Worm (Caenorhabditis elegans) whole organism, L3 larva: ENCODE measurements around the gene mgl-3.
"Not testable (repeated sequence)": the region's sequence is repeated elsewhere in the genome, so short reads cannot be mapped to it uniquely, and the experiment has no call there.

Experiments used
- R02D3.7 ChIP-seq: fragments of 150-350 bp; optimal IDR thresholded peaks from 2 replicates; lab custom pipeline; 2014; ENCODE audit warnings: missing biosample characterization, missing genetic modification characterization
- ZK546.5 ChIP-seq: sonication (generic microtip); optimal IDR thresholded peaks from 2 replicates; lab custom pipeline; 2017; ENCODE audit warnings: missing biosample characterization, missing genetic modification characterization
- aly-2 ChIP-seq: fragments of 150-350 bp; optimal IDR thresholded peaks from 2 replicates; lab custom pipeline; 2014; ENCODE audit warnings: missing biosample characterization, missing genetic modification characterization
- ama-1 ChIP-seq: fragments of 150-350 bp; optimal IDR thresholded peaks from 2 replicates; lab custom pipeline; 2018
- ceh-16 ChIP-seq: sonication (generic microtip); optimal IDR thresholded peaks from 2 replicates; lab custom pipeline; 2017; ENCODE audit warnings: missing biosample characterization, missing genetic modification characterization
- ceh-28 ChIP-seq: fragments of 150-350 bp; optimal IDR thresholded peaks from 2 replicates; lab custom pipeline; 2014; ENCODE audit warnings: missing biosample characterization, missing genetic modification reagents, missing genetic modification characterization
- ceh-82 ChIP-seq: fragments of 150-350 bp; optimal IDR thresholded peaks from 2 replicates; lab custom pipeline; 2014; ENCODE audit warnings: missing biosample characterization, missing genetic modification characterization
- ceh-9 ChIP-seq: sonication (generic microtip); optimal IDR thresholded peaks from 2 replicates; lab custom pipeline; 2018; ENCODE audit warnings: missing biosample characterization, missing genetic modification characterization
- daf-12 ChIP-seq: fragments of 150-350 bp; optimal IDR thresholded peaks from 2 replicates; lab custom pipeline; 2014; ENCODE audit warnings: missing biosample characterization, missing genetic modification reagents, missing genetic modification characterization
- egl-27 ChIP-seq: sonication (generic microtip); optimal IDR thresholded peaks from 4 replicates; lab custom pipeline; 2017; ENCODE audit warnings: missing biosample characterization, missing genetic modification reagents, missing genetic modification characterization
- egl-5 ChIP-seq: fragments of 150-350 bp; optimal IDR thresholded peaks from 2 replicates; lab custom pipeline; 2017; ENCODE audit warnings: missing biosample characterization, missing genetic modification reagents, missing genetic modification characterization, inconsistent platforms
- elt-1 ChIP-seq: fragments of 150-350 bp; optimal IDR thresholded peaks from 2 replicates; lab custom pipeline; 2014; ENCODE audit warnings: missing biosample characterization, missing genetic modification characterization
- elt-2 ChIP-seq: sonication (generic microtip); optimal IDR thresholded peaks from 2 replicates; lab custom pipeline; 2016; ENCODE audit warnings: missing genetic modification reagents, mild to moderate bottlenecking, missing genetic modification characterization, missing compliant biosample characterization
- eor-1 ChIP-seq, 2 experiments: fragments of 150-350 bp; optimal IDR thresholded peaks; 2 replicates each; lab custom pipeline; 2014 to 2018; ENCODE audit warnings: missing biosample characterization in 2 of 2, missing genetic modification characterization in 2 of 2
- fkh-10 ChIP-seq: sonication (generic microtip); optimal IDR thresholded peaks from 2 replicates; lab custom pipeline; 2017; ENCODE audit warnings: missing biosample characterization, missing genetic modification reagents, missing genetic modification characterization
- hmg-11 ChIP-seq: sonication (generic microtip); optimal IDR thresholded peaks from 2 replicates; lab custom pipeline; 2016; ENCODE audit warnings: missing genetic modification characterization, missing compliant biosample characterization
- jun-1 ChIP-seq: fragments of 150-350 bp; optimal IDR thresholded peaks from 2 replicates; lab custom pipeline; 2014; ENCODE audit warnings: missing biosample characterization, missing genetic modification reagents, missing genetic modification characterization
- lsy-12 ChIP-seq: sonication (generic microtip); optimal IDR thresholded peaks from 2 replicates; lab custom pipeline; 2016; ENCODE audit warnings: mild to moderate bottlenecking, missing genetic modification characterization, missing compliant biosample characterization
- nfya-1 ChIP-seq: sonication (generic microtip); optimal IDR thresholded peaks from 2 replicates; lab custom pipeline; 2017; ENCODE audit warnings: missing genetic modification characterization, mild to moderate bottlenecking, missing compliant biosample characterization, antibody characterized with exemption, moderate library complexity; ENCODE audit not compliant: insufficient read depth
- nhr-11 ChIP-seq: fragments of 150-350 bp; optimal IDR thresholded peaks from 2 replicates; lab custom pipeline; 2014; ENCODE audit warnings: missing biosample characterization, missing genetic modification characterization
- nhr-12 ChIP-seq: fragments of 150-350 bp; optimal IDR thresholded peaks from 2 replicates; lab custom pipeline; 2014; ENCODE audit warnings: missing biosample characterization, missing genetic modification characterization
- nhr-23 ChIP-seq: fragments of 150-350 bp; optimal IDR thresholded peaks from 2 replicates; lab custom pipeline; 2014; ENCODE audit warnings: missing biosample characterization, missing genetic modification reagents, missing genetic modification characterization
- nhr-237 ChIP-seq: fragments of 150-350 bp; optimal IDR thresholded peaks from 2 replicates; lab custom pipeline; 2014; ENCODE audit warnings: missing biosample characterization, missing genetic modification characterization
- nhr-43 ChIP-seq: sonication (generic microtip); optimal IDR thresholded peaks from 2 replicates; lab custom pipeline; 2016; ENCODE audit warnings: mild to moderate bottlenecking, missing genetic modification characterization, missing compliant biosample characterization; ENCODE audit not compliant: poor library complexity, severe bottlenecking
- nhr-67 ChIP-seq: fragments of 150-350 bp; optimal IDR thresholded peaks from 2 replicates; lab custom pipeline; 2014; ENCODE audit warnings: missing biosample characterization, missing genetic modification characterization
- nhr-76 ChIP-seq: fragments of 150-350 bp; sonication (generic microtip); optimal IDR thresholded peaks from 5 replicates; lab custom pipeline; 2014; ENCODE audit warnings: missing biosample characterization, missing genetic modification characterization
- nhr-77 ChIP-seq: fragments of 150-350 bp; optimal IDR thresholded peaks from 2 replicates; lab custom pipeline; 2014; ENCODE audit warnings: missing biosample characterization, missing genetic modification characterization
- pha-4 ChIP-seq: fragments of 150-350 bp; optimal IDR thresholded peaks from 2 replicates; lab custom pipeline; 2014; ENCODE audit warnings: missing biosample characterization, missing genetic modification reagents, missing genetic modification characterization
- pqm-1 ChIP-seq: fragments of 150-350 bp; optimal IDR thresholded peaks from 2 replicates; lab custom pipeline; 2017; ENCODE audit warnings: missing biosample characterization, missing genetic modification characterization, inconsistent platforms
- sea-2 ChIP-seq: fragments of 150-350 bp; sonication (generic microtip); optimal IDR thresholded peaks from 4 replicates; lab custom pipeline; 2014; ENCODE audit warnings: missing biosample characterization, missing genetic modification reagents, missing genetic modification characterization
- skn-1 ChIP-seq: fragments of 150-350 bp; optimal IDR thresholded peaks from 2 replicates; lab custom pipeline; 2014; ENCODE audit warnings: missing biosample characterization, missing genetic modification characterization
- tbx-2 ChIP-seq: sonication (generic microtip); optimal IDR thresholded peaks from 2 replicates; lab custom pipeline; 2016; ENCODE audit warnings: mild to moderate bottlenecking, missing genetic modification characterization, missing compliant biosample characterization
- unc-39 ChIP-seq: sonication (generic microtip); optimal IDR thresholded peaks from 4 replicates; lab custom pipeline; 2017; ENCODE audit warnings: missing biosample characterization, missing genetic modification characterization
- zag-1 ChIP-seq: fragments of 150-350 bp; optimal IDR thresholded peaks from 2 replicates; lab custom pipeline; 2014; ENCODE audit warnings: missing biosample characterization, missing genetic modification characterization
- ztf-11 ChIP-seq: fragments of 150-350 bp; optimal IDR thresholded peaks from 2 replicates; lab custom pipeline; 2014; ENCODE audit warnings: missing biosample characterization, missing genetic modification characterization
- ztf-4 ChIP-seq: fragments of 150-350 bp; optimal IDR thresholded peaks from 2 replicates; lab custom pipeline; 2014; ENCODE audit warnings: missing biosample characterization, missing genetic modification characterization

Gene mgl-3

ce11 chrIV:5479289-5479688, 40.5 kb downstream of the mgl-3 start, which contains the start of gene T11F8.1:
Gene T11F8.1 (plus strand): TSS chrIV:5479589.
- TF ChIP-seq nhr-12 (tag; lab: Kevin White, UChicago) (no peak), zag-1 (tag; lab: Kevin White, UChicago) (no peak), pha-4 (tag; lab: Kevin White, UChicago) (no peak), ceh-9 (tag; lab: Kevin White, UChicago) (no peak), ztf-11 (tag; lab: Kevin White, UChicago) (no peak), ceh-82 (no peak), lsy-12 (no peak), ceh-28 (tag; lab: Kevin White, UChicago) (no peak), egl-5 (tag; lab: Kevin White, UChicago) (no peak), ZK546.5 (tag; lab: Kevin White, UChicago) (no peak), egl-27 (no peak), daf-12 (tag; lab: Kevin White, UChicago) (no peak), nhr-237 (tag; lab: Kevin White, UChicago) (no peak), tbx-2 (tag; lab: Kevin White, UChicago) (no peak), ceh-16 (tag; lab: Kevin White, UChicago) (no peak), elt-2 (no peak), elt-1 (tag; lab: Kevin White, UChicago) (no peak), ztf-4 (no peak), aly-2 (tag; lab: Kevin White, UChicago) (no peak)

DNA sequence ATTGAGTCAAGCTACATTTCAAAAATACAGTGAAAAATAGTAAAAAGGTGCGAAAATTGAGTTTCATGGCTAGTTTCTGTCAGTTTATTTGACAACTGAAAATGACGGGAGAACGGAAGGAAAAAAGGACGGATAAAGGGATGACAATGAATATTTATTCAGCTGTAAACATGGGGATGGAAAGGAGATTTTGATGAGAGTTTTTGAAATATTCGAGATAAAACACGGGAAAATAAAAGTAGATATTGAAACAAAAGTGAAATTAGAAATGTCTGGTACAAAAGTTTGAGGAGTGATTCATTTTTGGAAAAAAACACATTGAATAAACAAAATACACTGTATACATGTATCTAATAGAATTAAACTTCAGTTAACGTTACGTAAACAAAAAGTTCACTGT, 43.4 kb downstream of the mgl-3 start, which contains the start of gene T11F8.12:
T11F8.12 (minus strand) TSS at position 101 of the 400 bp plus-strand sequence.
- no peak for TF ChIP-seq unc-39 (tag; lab: Kevin White, UChicago)
- no peak for TF ChIP-seq pqm-1 (tag; lab: Kevin White, UChicago)
- TF ChIP-seq sea-2, result no peak
- no peak for TF ChIP-seq pha-4 (tag; lab: Kevin White, UChicago)
- no peak for TF ChIP-seq ceh-16 (tag; lab: Kevin White, UChicago)
- no peak for TF ChIP-seq nhr-23 (tag; lab: Kevin White, UChicago)
- no peak for TF ChIP-seq ztf-11 (tag; lab: Kevin White, UChicago)
- TF ChIP-seq aly-2 (tag; lab: Kevin White, UChicago), result no peak
- no peak for TF ChIP-seq nfya-1 (tag; lab: Kevin White, UChicago)
- TF ChIP-seq daf-12 (tag; lab: Kevin White, UChicago), result no peak
- no peak for TF ChIP-seq ama-1 (lab: Kevin White, UChicago)
- TF ChIP-seq nhr-67 (tag; lab: Kevin White, UChicago), result no peak
- TF ChIP-seq nhr-76, result no peak
- no peak for TF ChIP-seq fkh-10 (GFP tag; lab: Kevin White, UChicago)
- no peak for TF ChIP-seq hmg-11 (tag; lab: Kevin White, UChicago)
- no peak for TF ChIP-seq nhr-77 (tag; lab: Kevin White, UChicago)
- no peak for TF ChIP-seq R02D3.7 (tag; lab: Kevin White, UChicago)
- TF ChIP-seq nhr-12 (tag; lab: Kevin White, UChicago), result no peak
- TF ChIP-seq skn-1 (tag; lab: Kevin White, UChicago), result no peak
- TF ChIP-seq ZK546.5 (tag; lab: Kevin White, UChicago), result no peak

DNA sequence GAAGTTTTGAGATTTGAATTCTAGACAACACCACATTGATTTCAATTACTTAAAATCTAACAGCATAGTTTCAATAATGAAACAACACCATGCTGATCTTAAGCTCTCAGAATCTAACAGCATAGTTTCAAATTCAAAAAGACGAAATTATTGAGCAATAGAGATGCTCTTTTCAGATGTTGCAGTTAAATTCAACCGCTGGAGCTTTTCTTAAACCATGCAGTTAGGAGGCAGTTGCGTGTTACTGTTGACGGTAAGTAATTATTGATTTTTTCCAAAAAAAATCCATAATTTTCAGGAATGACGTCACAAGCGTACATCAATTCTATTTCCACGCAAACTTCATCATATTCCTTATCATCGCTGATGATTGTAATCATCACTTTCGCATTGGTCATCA, 43.9 kb downstream of the mgl-3 start, which contains the start of gene T11F8.5:
T11F8.5 (plus strand) TSS at position 301 of the 400 bp plus-strand sequence.
- TF ChIP-seq nfya-1 (tag; lab: Kevin White, UChicago) (no peak), jun-1 (tag; lab: Kevin White, UChicago) (no peak), R02D3.7 (tag; lab: Kevin White, UChicago) (no peak), ceh-82 (no peak), ZK546.5 (tag; lab: Kevin White, UChicago) (no peak), nhr-43 (tag; lab: Kevin White, UChicago) (no peak), nhr-76 (no peak), egl-5 (tag; lab: Kevin White, UChicago) (no peak), eor-1 (tag; optimal IDR thresholded peaks at IDR 0.05; lab: Kevin White, UChicago) (no peak), elt-2 (no peak)

ce11 chrIV:5486208-5486731, 47.5 kb downstream of the mgl-3 start, which contains the start of the genes snpc-3.1 and puf-7:
Gene snpc-3.1 (minus strand): TSS chrIV:5486258.
Gene puf-7 (plus strand): TSS chrIV:5486713.
- not testable (repeated sequence) for TF ChIP-seq nhr-67, nhr-11, hmg-11 (tag; lab: Kevin White, UChicago)
